Fruit fly (Drosophila melanogaster): ENCODE data around the gene Akap200.

Gene Akap200

dm6 chr2L:8370364-8371326 is 44.8 kb upstream of the Akap200 start, which contains the start of gene CG17292 (continued):
- TF ChIP-seq kah (GFP tag; optimal IDR thresholded peaks at IDR 0.05) = peak; percentile 86
- peak; percentile 58 for TF ChIP-seq CG12219 (GFP tag; optimal IDR thresholded peaks at IDR 0.05)
- peak; percentile 41 for TF ChIP-seq CG33213 (GFP tag; optimal IDR thresholded peaks at IDR 0.05)
- no peak for TF ChIP-seq pb (GFP tag; optimal IDR thresholded peaks at IDR 0.05)
- TF ChIP-seq Kr (GFP tag; optimal IDR thresholded peaks at IDR 0.05) = no peak
- peak; percentile 27; the same call in 1 of the 2 replicates for TF ChIP-seq wdn (GFP tag; IDR thresholded peaks at IDR 0.05)
- peak; percentile 61; the same call in 2 of the 3 replicates for TF ChIP-seq sr (GFP tag; IDR thresholded peaks at IDR 0.05)
- no peak for TF ChIP-seq insv (GFP tag; optimal IDR thresholded peaks at IDR 0.05)
- TF ChIP-seq Gug (GFP tag; IDR thresholded peaks at IDR 0.05) = peak; percentile 40; the same call in 2 of the 4 replicates
- TF ChIP-seq CG10209 (GFP tag; optimal IDR thresholded peaks at IDR 0.05) = peak; percentile 37
- peak; percentile 3 for TF ChIP-seq mam (GFP tag; optimal IDR thresholded peaks at IDR 0.05)
- TF ChIP-seq p53 (GFP tag; optimal IDR thresholded peaks at IDR 0.05) = no peak
- peak; percentile 61 for TF ChIP-seq CG1603 (tag; optimal IDR thresholded peaks at IDR 0.05)
- peak; percentile 22 for TF ChIP-seq odd (GFP tag; optimal IDR thresholded peaks at IDR 0.05)
- peak; percentile 94 for TF ChIP-seq Nf-YB (GFP tag; optimal IDR thresholded peaks at IDR 0.05)
- no peak for TF ChIP-seq CG18476 (GFP tag; optimal IDR thresholded peaks at IDR 0.05)
- 0 out of 2 replicates have a peak, but pooled peaks have one; percentile 39 for TF ChIP-seq ap (GFP tag; IDR thresholded peaks at IDR 0.05)
- TF ChIP-seq CG11696 (GFP tag; IDR thresholded peaks at IDR 0.05) = 0 out of 2 replicates have a peak, but pooled peaks have one; percentile 10
- peak; percentile 13 for TF ChIP-seq CG10274 (GFP tag; optimal IDR thresholded peaks at IDR 0.05)
- peak; percentile 49 for TF ChIP-seq CG2678 (tag; optimal IDR thresholded peaks at IDR 0.05)
- TF ChIP-seq CG17802 (tag; optimal IDR thresholded peaks at IDR 0.05) = no peak
- TF ChIP-seq dm (GFP tag; optimal IDR thresholded peaks at IDR 0.05) = no peak
- peak; percentile 39 for TF ChIP-seq CG5180 (GFP tag; optimal IDR thresholded peaks at IDR 0.05)
- no peak for TF ChIP-seq TFAM (GFP tag; optimal IDR thresholded peaks at IDR 0.05)
- TF ChIP-seq CG12769 (tag; optimal IDR thresholded peaks at IDR 0.05) = peak; percentile 75
- TF ChIP-seq ftz-f1 (GFP tag; optimal IDR thresholded peaks at IDR 0.05) = peak; percentile 67
- TF ChIP-seq wek (GFP tag; optimal IDR thresholded peaks at IDR 0.05) = peak; percentile 64
- peak; percentile 45 for TF ChIP-seq CG9727 (GFP tag; optimal IDR thresholded peaks at IDR 0.05)
- no peak for TF ChIP-seq CG8359 (GFP tag; optimal IDR thresholded peaks at IDR 0.05; ENCODE audit: borderline replicate concordance)
- TF ChIP-seq CG1792 (GFP tag; optimal IDR thresholded peaks at IDR 0.05) = peak; percentile 45
- peak; percentile 17 for TF ChIP-seq CG6813 (GFP tag; optimal IDR thresholded peaks at IDR 0.05)
- TF ChIP-seq psq (GFP tag; optimal IDR thresholded peaks at IDR 0.05) = no peak
- no peak for TF ChIP-seq vfl (GFP tag; optimal IDR thresholded peaks at IDR 0.05)
- TF ChIP-seq CG6654 (GFP tag; optimal IDR thresholded peaks at IDR 0.05) = no peak
- TF ChIP-seq CG42726 (GFP tag; IDR thresholded peaks at IDR 0.05; ENCODE audit: partially characterized antibody) = peak; percentile 74
- TF ChIP-seq CG8089 (GFP tag; optimal IDR thresholded peaks at IDR 0.05) = peak; percentile 33
- TF ChIP-seq gce (GFP tag; IDR thresholded peaks at IDR 0.05) = peak; percentile 75; the same call in 1 of the 3 replicates
- peak; percentile 94 for TF ChIP-seq exex (tag; optimal IDR thresholded peaks at IDR 0.05)
- TF ChIP-seq gsb (GFP tag; IDR thresholded peaks at IDR 0.05) = 0 out of 2 replicates have a peak, but pooled peaks have one; percentile 41
- no peak for TF ChIP-seq pum (GFP tag; optimal IDR thresholded peaks at IDR 0.05)
- peak; percentile 79 for TF ChIP-seq CG34376 (GFP tag; optimal IDR thresholded peaks at IDR 0.05)
- no peak for TF ChIP-seq fru (optimal IDR thresholded peaks at IDR 0.05)
- 0 out of 2 replicates have a peak, but pooled peaks have one; percentile 9 for TF ChIP-seq dati (GFP tag; IDR thresholded peaks at IDR 0.05)
- TF ChIP-seq CG43689 (GFP tag; IDR thresholded peaks at IDR 0.05) = no peak
- peak; percentile 33; the same call in 1 of the 2 replicates for TF ChIP-seq CG32767 (GFP tag; IDR thresholded peaks at IDR 0.05)
- no peak for TF ChIP-seq CG13123 (GFP tag; optimal IDR thresholded peaks at IDR 0.05)
- no peak for TF ChIP-seq HLH54F (GFP tag; optimal IDR thresholded peaks at IDR 0.05)
- TF ChIP-seq CG7839 (tag; optimal IDR thresholded peaks at IDR 0.05) = no peak

Measured in whole organism, embryonic.